Worm (Caenorhabditis elegans) whole organism, L3 larva: Measurements from ENCODE around the gene F26F12.2.

Source experiments
- ceh-16 ChIP-seq: sonication (generic microtip); optimal IDR thresholded peaks from 2 replicates; lab custom pipeline; 2017; ENCODE audit warnings: missing biosample characterization, missing genetic modification characterization
- lin-39 ChIP-seq: fragments of 150-350 bp; optimal IDR thresholded peaks from 2 replicates; lab custom pipeline; 2018; ENCODE audit warnings: missing biosample characterization, missing genetic modification reagents, missing genetic modification characterization
- mml-1 ChIP-seq: fragments of 150-350 bp; sonication (generic microtip); optimal IDR thresholded peaks from 3 replicates; lab custom pipeline; 2014; ENCODE audit warnings: missing biosample characterization, missing genetic modification characterization
- nhr-11 ChIP-seq: fragments of 150-350 bp; optimal IDR thresholded peaks from 2 replicates; lab custom pipeline; 2014; ENCODE audit warnings: missing biosample characterization, missing genetic modification characterization
- nhr-25 ChIP-seq: sonication (generic microtip); optimal IDR thresholded peaks from 2 replicates; lab custom pipeline; 2017; ENCODE audit warnings: missing biosample characterization, missing genetic modification characterization
- nhr-76 ChIP-seq: fragments of 150-350 bp; sonication (generic microtip); optimal IDR thresholded peaks from 5 replicates; lab custom pipeline; 2014; ENCODE audit warnings: missing biosample characterization, missing genetic modification characterization
- pqm-1 ChIP-seq: fragments of 150-350 bp; optimal IDR thresholded peaks from 2 replicates; lab custom pipeline; 2017; ENCODE audit warnings: missing biosample characterization, missing genetic modification characterization, inconsistent platforms
- tbx-2 ChIP-seq: sonication (generic microtip); optimal IDR thresholded peaks from 2 replicates; lab custom pipeline; 2016; ENCODE audit warnings: mild to moderate bottlenecking, missing genetic modification characterization, missing compliant biosample characterization
- unc-39 ChIP-seq: sonication (generic microtip); optimal IDR thresholded peaks from 4 replicates; lab custom pipeline; 2017; ENCODE audit warnings: missing biosample characterization, missing genetic modification characterization

DNA sequence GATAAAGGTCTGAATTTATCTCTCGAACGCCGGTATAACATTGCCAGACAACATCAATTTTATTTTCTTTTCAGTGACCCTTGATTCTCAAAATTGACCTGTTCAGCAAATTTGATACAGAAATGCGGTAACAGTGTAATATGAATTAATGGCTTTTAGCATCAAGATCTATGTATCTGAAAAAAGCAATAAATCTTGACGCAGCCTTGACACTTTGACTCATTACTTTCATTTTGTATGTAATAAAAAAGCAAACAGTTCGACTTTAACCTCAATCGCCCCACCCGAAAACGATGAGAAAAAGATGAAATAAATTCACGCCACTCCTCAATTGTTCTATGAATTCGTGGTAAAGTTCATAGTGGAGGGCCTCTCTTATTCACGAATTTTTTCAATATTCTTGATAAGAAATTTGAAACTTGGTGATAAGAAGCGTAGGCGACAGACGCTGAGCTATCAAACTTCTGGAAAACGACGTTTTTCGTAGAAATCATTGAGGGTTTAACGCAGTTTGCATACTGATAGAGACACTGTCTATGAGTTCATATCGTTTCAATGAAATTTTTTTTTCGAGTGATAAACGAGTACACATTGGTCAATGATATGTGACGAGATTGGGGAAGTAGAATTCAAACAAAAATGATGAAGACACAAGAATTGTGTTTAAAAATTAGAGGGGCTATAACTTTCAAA, 16.8 kb downstream of the F26F12.2 start:
- TF ChIP-seq mml-1 (tag; lab: Kevin White, UChicago), result no peak
- peak; percentile 73 for TF ChIP-seq nhr-25 (tag; lab: Kevin White, UChicago)
- no peak for TF ChIP-seq unc-39
- TF ChIP-seq nhr-76 (tag; lab: Kevin White, UChicago), result no peak
- TF ChIP-seq nhr-11 (tag; lab: Kevin White, UChicago), result no peak
- TF ChIP-seq tbx-2 (tag; lab: Kevin White, UChicago), result no peak
- no peak for TF ChIP-seq lin-39 (tag; lab: Kevin White, UChicago)
- no peak for TF ChIP-seq ceh-16
- TF ChIP-seq pqm-1 (tag; lab: Kevin White, UChicago), result peak; percentile 89
